Worm (Caenorhabditis elegans): ENCODE results near the gene mob-4.

DNA sequence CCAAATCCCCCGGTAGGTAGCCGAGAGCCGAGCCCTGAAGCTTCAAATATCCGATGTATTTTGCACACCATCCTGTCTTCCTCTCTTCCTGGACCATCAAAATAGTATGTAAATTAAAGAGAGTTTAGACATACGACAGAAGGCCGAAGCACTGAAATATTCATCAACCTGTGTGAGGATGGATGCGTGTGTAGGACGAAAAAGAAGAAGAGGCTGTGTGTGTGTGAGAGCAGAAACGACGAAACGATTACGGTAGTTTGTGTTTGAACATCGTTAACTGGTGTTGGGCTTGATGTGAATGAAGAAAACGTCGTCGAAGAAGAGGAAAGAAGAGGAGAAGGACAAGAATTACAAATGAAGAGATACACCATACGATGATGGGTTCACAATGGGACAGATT, 13.3 kb upstream of the mob-4 start:
- TF ChIP-seq mdl-1 (tag; optimal IDR thresholded peaks at IDR 0.05): no peak
- TF ChIP-seq snpc-4 (tag; optimal IDR thresholded peaks at IDR 0.05): no peak
- no peak for TF ChIP-seq nhr-102 (tag; optimal IDR thresholded peaks at IDR 0.05)
- TF ChIP-seq hlh-30 (tag; optimal IDR thresholded peaks at IDR 0.05; ENCODE audit: insufficient read depth): no peak
- TF ChIP-seq tra-1 (GFP tag; IDR thresholded peaks at IDR 0.05): no peak
- TF ChIP-seq zfp-2 (tag; optimal IDR thresholded peaks at IDR 0.05): no peak
- no peak for TF ChIP-seq arid-1 (GFP tag; conservative IDR thresholded peaks at IDR 0.05)
- no peak for TF ChIP-seq F44E2.7 (GFP tag; IDR thresholded peaks at IDR 0.05)
- no peak for TF ChIP-seq lin-39 (tag; optimal IDR thresholded peaks at IDR 0.05)
- no peak for TF ChIP-seq daf-19 (GFP tag; conservative IDR thresholded peaks at IDR 0.05)
- TF ChIP-seq gei-8 (GFP tag; optimal IDR thresholded peaks at IDR 0.05): no peak
- no peak for TF ChIP-seq lir-3 (tag; optimal IDR thresholded peaks at IDR 0.05)
- no peak for TF ChIP-seq nhr-76 (tag; optimal IDR thresholded peaks at IDR 0.05)
- no peak for TF ChIP-seq zip-11 (GFP tag; IDR thresholded peaks at IDR 0.05)
